Fruit fly (Drosophila melanogaster) Kc167 (cell line): ENCODE measurements around the gene Dscam3.
"Not testable (repeated sequence)": the region's sequence is repeated elsewhere in the genome, so short reads cannot be mapped to it uniquely, and the experiment has no call there.

Source experiments
- Myc ChIP-seq: fragments of >200 bp; optimal IDR thresholded peaks from 2 replicates; lab custom pipeline; 2017; ENCODE audit warnings: missing external identifiers
- Sin3A ChIP-seq: fragments of >200 bp; optimal IDR thresholded peaks from 2 replicates; lab custom pipeline; 2018; ENCODE audit warnings: missing external identifiers
- h ChIP-seq: fragments of >200 bp; optimal IDR thresholded peaks from 3 replicates; lab custom pipeline; 2018; ENCODE audit warnings: missing external identifiers
- insv ChIP-seq: fragments of >200 bp; optimal IDR thresholded peaks from 3 replicates; lab custom pipeline; 2018; ENCODE audit warnings: missing external identifiers
- psq ChIP-seq: fragments of >200 bp; optimal IDR thresholded peaks from 2 replicates; lab custom pipeline; 2017; ENCODE audit warnings: missing external identifiers
- ttk ChIP-seq: sonication (Bioruptor generic); optimal IDR thresholded peaks from 2 replicates; lab custom pipeline; 2017; ENCODE audit warnings: missing external identifiers

Dscam3 gene

dm6 chr3R:17530400-17530799, 24.9 kb upstream of the Dscam3 start:
- TF ChIP-seq Myc (lab: Kevin White, UChicago) (no peak), Sin3A (no peak), psq (lab: Kevin White, UChicago) (no peak), h (lab: Kevin White, UChicago) (no peak), ttk (lab: Kevin White, UChicago) (no peak), insv (lab: Kevin White, UChicago) (no peak)

- TF ChIP-seq psq (lab: Kevin White, UChicago) (no peak), Sin3A (no peak), insv (lab: Kevin White, UChicago) (no peak), ttk (lab: Kevin White, UChicago) (no peak), Myc (lab: Kevin White, UChicago) (no peak), h (lab: Kevin White, UChicago) (no peak)
Observed at dm6 chr3R:17526059-17526592, 20.7 kb upstream of the Dscam3 start.

DNA sequence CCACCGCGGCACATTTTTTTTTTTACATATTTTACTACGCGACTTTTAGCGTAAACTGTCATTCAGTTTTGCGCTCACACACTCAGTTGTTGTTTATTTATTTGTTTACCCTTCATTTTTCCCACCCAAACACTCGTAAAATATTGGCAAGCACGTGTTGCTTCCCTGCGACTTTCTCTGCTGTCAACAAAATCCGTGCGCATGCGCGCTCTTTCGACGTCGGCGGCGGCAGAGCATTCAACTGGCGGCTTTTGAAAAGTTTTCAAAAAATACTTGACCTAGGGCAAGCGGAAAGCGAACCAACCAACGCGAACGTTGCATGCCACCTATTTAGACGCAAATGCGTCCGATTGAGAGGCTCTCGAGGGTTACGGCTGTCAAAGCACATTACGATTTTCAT, 1.4 kb upstream of the Dscam3 start:
- TF ChIP-seq psq (lab: Kevin White, UChicago) (no peak), Myc (lab: Kevin White, UChicago) (no peak), Sin3A (no peak), insv (lab: Kevin White, UChicago) (no peak), ttk (lab: Kevin White, UChicago) (no peak), h (lab: Kevin White, UChicago) (no peak)

DNA sequence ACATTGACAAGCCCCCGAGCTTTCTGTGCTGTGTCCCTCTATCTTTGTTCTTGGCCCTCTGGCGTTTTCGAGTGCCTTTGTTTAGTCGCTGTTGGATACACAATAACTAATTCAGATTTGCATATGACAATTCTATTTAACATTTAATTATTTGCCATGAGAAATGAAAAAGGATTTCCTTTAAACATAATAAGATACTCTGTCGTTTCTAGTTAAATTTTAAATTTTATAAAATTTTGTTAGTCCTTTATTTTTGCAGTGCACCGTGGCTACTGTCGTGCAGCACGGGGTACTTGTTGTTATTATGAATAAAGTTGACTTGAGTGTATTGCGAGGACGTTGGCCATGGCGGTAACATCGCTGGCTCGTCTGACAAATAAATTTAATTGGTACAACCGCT, 2.6 kb downstream of the Dscam3 start:
- TF ChIP-seq psq (lab: Kevin White, UChicago) (no peak), Myc (lab: Kevin White, UChicago) (no peak), insv (lab: Kevin White, UChicago) (no peak), h (lab: Kevin White, UChicago) (no peak), Sin3A (no peak), ttk (lab: Kevin White, UChicago) (no peak)

DNA sequence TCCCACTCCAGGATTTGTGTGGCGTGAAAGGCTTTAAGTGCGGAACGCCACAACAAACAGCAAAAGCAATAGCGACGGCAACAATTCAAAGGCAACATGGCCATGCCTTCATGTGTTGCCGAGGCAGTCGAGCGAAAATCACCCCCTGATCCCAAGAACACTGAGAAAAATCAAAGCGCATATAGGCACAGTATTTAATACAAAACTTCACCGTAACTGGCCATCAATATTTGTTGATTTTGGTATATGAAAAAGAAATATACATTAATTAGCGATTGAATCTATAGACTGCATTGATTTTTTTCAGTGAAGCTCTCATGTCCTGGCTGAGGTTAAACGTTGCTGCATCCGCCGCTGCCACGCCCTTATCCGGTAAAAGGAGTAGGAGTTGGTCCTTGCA, 4.4 kb downstream of the Dscam3 start:
- TF ChIP-seq h (lab: Kevin White, UChicago) = no peak
- TF ChIP-seq Myc (lab: Kevin White, UChicago) = no peak
- no peak for TF ChIP-seq psq (lab: Kevin White, UChicago)
- no peak for TF ChIP-seq insv (lab: Kevin White, UChicago)
- TF ChIP-seq Sin3A = no peak
- no peak for TF ChIP-seq ttk (lab: Kevin White, UChicago)

DNA sequence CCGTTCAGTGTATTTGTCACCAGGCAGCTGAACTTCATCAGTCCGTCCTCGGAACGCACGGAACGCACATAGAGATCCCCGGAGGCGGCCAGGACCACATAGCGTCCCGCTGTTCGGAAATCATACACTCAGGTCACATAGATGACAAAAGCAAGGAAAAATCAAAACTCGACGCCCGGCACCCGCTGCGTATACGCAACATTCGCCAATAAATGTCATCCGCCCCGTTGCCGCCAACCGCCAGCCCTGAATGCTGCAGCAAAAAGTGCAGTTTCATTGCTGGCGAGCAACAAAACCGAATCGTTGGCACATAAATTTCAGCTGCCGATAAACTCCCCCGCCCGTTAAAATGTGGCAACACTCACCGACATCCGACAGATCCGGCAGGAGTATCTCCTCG, 13.4 kb downstream of the Dscam3 start:
- no peak for TF ChIP-seq h (lab: Kevin White, UChicago)
- TF ChIP-seq ttk (lab: Kevin White, UChicago) = no peak
- TF ChIP-seq Myc (lab: Kevin White, UChicago) = no peak
- TF ChIP-seq Sin3A = no peak
- no peak for TF ChIP-seq insv (lab: Kevin White, UChicago)
- TF ChIP-seq psq (lab: Kevin White, UChicago) = no peak

DNA sequence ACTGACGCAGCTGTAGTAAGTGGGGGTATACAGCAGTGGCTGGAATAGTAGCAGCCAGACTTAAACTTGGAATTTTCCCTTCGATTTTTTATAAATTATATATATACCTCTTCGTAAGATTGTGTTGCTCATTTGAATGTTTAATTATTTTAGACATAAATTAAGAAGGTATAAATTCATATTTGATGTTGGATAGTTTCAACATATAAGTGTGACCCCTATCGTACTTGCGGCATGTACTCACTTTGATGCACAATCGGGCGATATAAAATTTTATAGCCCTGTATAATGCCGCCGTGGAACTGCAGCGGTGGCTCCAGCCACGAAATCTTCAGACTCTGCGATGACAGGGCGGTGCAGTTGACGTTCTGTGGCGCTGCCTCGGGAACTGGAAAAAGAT, 24.2 kb downstream of the Dscam3 start:
- TF ChIP-seq Myc (lab: Kevin White, UChicago) = no peak
- TF ChIP-seq ttk (lab: Kevin White, UChicago) = no peak
- TF ChIP-seq Sin3A = no peak
- no peak for TF ChIP-seq psq (lab: Kevin White, UChicago)
- TF ChIP-seq insv (lab: Kevin White, UChicago) = no peak

DNA sequence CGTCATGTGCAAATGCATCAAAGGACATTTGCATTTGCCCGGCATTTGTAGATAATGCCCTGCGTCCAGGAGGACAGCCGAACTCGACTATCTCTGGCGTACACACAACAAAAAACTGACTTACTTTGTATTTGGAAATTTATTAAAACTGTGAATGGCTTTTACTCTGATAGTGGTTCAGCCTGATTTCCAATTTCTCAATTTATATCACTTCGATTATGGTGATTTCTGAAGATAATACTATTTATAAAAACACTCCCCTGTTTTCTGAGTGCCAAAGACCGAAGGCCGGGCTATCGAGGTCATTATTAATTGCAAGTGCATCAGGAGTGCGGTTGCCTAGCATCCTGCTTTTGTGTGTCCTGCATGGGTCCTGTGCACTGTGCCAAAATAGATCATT, 34.5 kb downstream of the Dscam3 start:
- TF ChIP-seq Myc (lab: Kevin White, UChicago) (no peak), ttk (lab: Kevin White, UChicago) (no peak), Sin3A (no peak), psq (lab: Kevin White, UChicago) (no peak), insv (lab: Kevin White, UChicago) (no peak), h (lab: Kevin White, UChicago) (no peak)

DNA sequence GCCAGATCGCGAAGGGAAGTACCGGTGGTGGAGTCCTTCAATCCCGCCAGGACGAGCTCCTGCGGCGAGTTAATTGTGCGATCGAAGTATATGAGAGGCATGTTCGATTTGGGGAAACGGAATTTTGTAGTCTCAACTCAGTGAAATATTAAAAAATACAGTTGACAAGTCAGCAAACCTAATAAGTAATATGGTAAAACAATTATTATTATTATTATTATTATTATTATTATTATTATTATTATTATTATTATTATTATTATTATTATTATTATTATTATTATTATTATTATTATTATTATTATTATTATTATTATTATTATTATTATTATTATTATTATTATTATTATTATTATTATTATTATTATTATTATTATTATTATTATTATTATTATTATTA, 48.8 kb downstream of the Dscam3 start, which contains the start of gene CG14330:
TSS of gene CG14330 (minus strand) at position 101 of the 400 bp plus-strand sequence.
- not testable (repeated sequence) for TF ChIP-seq h (lab: Kevin White, UChicago); Sin3A; psq (lab: Kevin White, UChicago)

dm6 chr3R:17449402-17449801, 56.1 kb downstream of the Dscam3 start:
- TF ChIP-seq Sin3A = no peak
- no peak for TF ChIP-seq psq (lab: Kevin White, UChicago)
- TF ChIP-seq Myc (lab: Kevin White, UChicago) = no peak
- TF ChIP-seq insv (lab: Kevin White, UChicago) = no peak
- TF ChIP-seq h (lab: Kevin White, UChicago) = no peak
- TF ChIP-seq ttk (lab: Kevin White, UChicago) = no peak

- TF ChIP-seq psq (lab: Kevin White, UChicago) = no peak
- TF ChIP-seq ttk (lab: Kevin White, UChicago) = no peak
- no peak for TF ChIP-seq Myc (lab: Kevin White, UChicago)
- no peak for TF ChIP-seq Sin3A
- no peak for TF ChIP-seq h (lab: Kevin White, UChicago)
- no peak for TF ChIP-seq insv (lab: Kevin White, UChicago)
Observed at dm6 chr3R:17448758-17449157, 56.7 kb downstream of the Dscam3 start, which contains the start of gene Eh. Gene Eh, minus strand, starts transcription at chr3R:17448858.

DNA sequence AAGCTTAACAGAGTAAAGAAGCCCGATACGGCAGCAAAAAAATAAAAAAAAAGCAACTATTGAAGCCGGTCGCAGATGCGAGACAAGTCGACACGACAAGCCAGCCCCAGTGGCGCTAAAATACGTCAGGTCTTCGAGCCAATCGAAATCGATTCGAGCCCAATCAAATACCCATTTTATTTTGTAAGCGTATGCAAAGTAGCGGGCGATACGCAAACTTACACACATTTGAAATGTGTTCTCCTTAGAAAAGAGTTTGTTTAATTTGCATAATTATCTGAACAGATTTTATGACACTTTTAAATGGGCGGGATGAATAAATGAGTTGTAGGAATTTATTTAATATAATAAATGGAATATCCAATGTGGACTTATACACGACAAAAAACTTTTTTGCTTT, 57.9 kb downstream of the Dscam3 start:
- TF ChIP-seq ttk (lab: Kevin White, UChicago) (no peak), h (lab: Kevin White, UChicago) (no peak), Sin3A (no peak), Myc (lab: Kevin White, UChicago) (no peak), insv (lab: Kevin White, UChicago) (no peak), psq (lab: Kevin White, UChicago) (no peak)
